Worm (Caenorhabditis elegans): ENCODE results near the gene ZK673.2.

ce11 chrII:10481824-10482556 lies 33.9 kb downstream of the ZK673.2 start, which contains the start of the genes clec-60 and ZK666.11:
- TF ChIP-seq ama-1 (optimal IDR thresholded peaks at IDR 0.05): no peak
- TF ChIP-seq B0310.2 (tag; optimal IDR thresholded peaks at IDR 0.05): no peak
- TF ChIP-seq aly-1 (tag; optimal IDR thresholded peaks at IDR 0.05): no peak
- TF ChIP-seq pes-1 (GFP tag; IDR thresholded peaks at IDR 0.05): no peak
- TF ChIP-seq ceh-13 (GFP tag; optimal IDR thresholded peaks at IDR 0.05): no peak
